Fruit fly (Drosophila melanogaster): ENCODE data around the gene Eaf6.

Eaf6 gene

DNA sequence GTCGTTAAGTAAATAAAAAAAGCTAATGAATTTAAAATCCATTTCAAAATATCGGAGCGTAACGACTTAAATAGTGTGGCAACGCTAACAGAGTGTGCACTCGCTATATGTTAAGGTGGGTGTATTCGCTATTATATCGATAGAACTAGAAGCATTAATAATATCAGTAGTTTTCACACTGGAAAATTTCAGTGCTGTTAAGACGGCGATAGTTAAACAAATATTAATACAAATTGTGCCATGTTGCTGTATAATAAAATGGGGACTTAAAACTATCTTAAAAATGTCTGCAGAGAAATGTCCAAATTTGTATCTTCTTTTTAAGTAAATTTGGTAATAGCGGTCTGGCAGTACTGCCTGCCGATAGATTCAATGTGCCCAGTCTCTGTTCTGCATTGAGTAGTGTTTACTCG is 24.8 kb downstream of the Eaf6 start (continued):
- TF ChIP-seq CG12104 (GFP tag; optimal IDR thresholded peaks at IDR 0.05), result peak; percentile 70
- no peak for TF ChIP-seq Kr (GFP tag; optimal IDR thresholded peaks at IDR 0.05)
- TF ChIP-seq z (GFP tag; IDR thresholded peaks at IDR 0.05), result no peak
- peak; percentile 75 for TF ChIP-seq CG16863 (GFP tag; optimal IDR thresholded peaks at IDR 0.05)
- no peak for TF ChIP-seq B-H2 (GFP tag; optimal IDR thresholded peaks at IDR 0.05)
- TF ChIP-seq CG1832 (GFP tag; optimal IDR thresholded peaks at IDR 0.05), result no peak
- peak; percentile 84 for TF ChIP-seq Sox102F (GFP tag; optimal IDR thresholded peaks at IDR 0.05)
- TF ChIP-seq CG43689 (GFP tag; IDR thresholded peaks at IDR 0.05), result peak; percentile 81
- TF ChIP-seq phol (tag; optimal IDR thresholded peaks at IDR 0.05), result peak; percentile 90
- TF ChIP-seq CG2712 (tag; optimal IDR thresholded peaks at IDR 0.05), result peak; percentile 86
- peak; percentile 74 for TF ChIP-seq HLH4C (GFP tag; IDR thresholded peaks at IDR 0.05; ENCODE audit: partially characterized antibody)
- peak; percentile 37 for TF ChIP-seq CG12236 (GFP tag; optimal IDR thresholded peaks at IDR 0.05)
- peak; percentile 90 for TF ChIP-seq dysf (GFP tag; IDR thresholded peaks at IDR 0.05)
- TF ChIP-seq CG30431 (GFP tag; optimal IDR thresholded peaks at IDR 0.05), result peak; percentile 81
- TF ChIP-seq Rfx (GFP tag; IDR thresholded peaks at IDR 0.05), result peak; percentile 96
- no peak for TF ChIP-seq fru (optimal IDR thresholded peaks at IDR 0.05)
- peak; percentile 88 for TF ChIP-seq CG13424 (tag; optimal IDR thresholded peaks at IDR 0.05)
- TF ChIP-seq CG10274 (GFP tag; optimal IDR thresholded peaks at IDR 0.05), result no peak
- no peak for TF ChIP-seq CG10147 (GFP tag; optimal IDR thresholded peaks at IDR 0.05)
- TF ChIP-seq trh (GFP tag; optimal IDR thresholded peaks at IDR 0.05), result peak; percentile 51
- peak; percentile 93 for TF ChIP-seq CG32532 (GFP tag; IDR thresholded peaks at IDR 0.05)
- peak; percentile 99 for TF ChIP-seq Myb (GFP tag; optimal IDR thresholded peaks at IDR 0.05)
- no peak for TF ChIP-seq CG4707 (GFP tag; optimal IDR thresholded peaks at IDR 0.05)
- peak; percentile 90 for TF ChIP-seq CG6689 (GFP tag; IDR thresholded peaks at IDR 0.05)
- TF ChIP-seq CG10979 (tag; optimal IDR thresholded peaks at IDR 0.05), result peak; percentile 70
- TF ChIP-seq Blimp-1 (GFP tag; optimal IDR thresholded peaks at IDR 0.05), result no peak
- TF ChIP-seq CG6254 (GFP tag; optimal IDR thresholded peaks at IDR 0.05), result peak; percentile 18
- no peak for TF ChIP-seq CG8478 (optimal IDR thresholded peaks at IDR 0.05)
- peak; percentile 87 for TF ChIP-seq CG10654 (GFP tag; optimal IDR thresholded peaks at IDR 0.05)
- TF ChIP-seq Dref (GFP tag; IDR thresholded peaks at IDR 0.05), result peak; percentile 80
- peak; percentile 70 for TF ChIP-seq crc (GFP tag; optimal IDR thresholded peaks at IDR 0.05)
- TF ChIP-seq H2.0 (GFP tag; IDR thresholded peaks at IDR 0.05), result peak; percentile 90
- TF ChIP-seq E2f2 (GFP tag; IDR thresholded peaks at IDR 0.05), result peak; percentile 85
- TF ChIP-seq CG12659 (GFP tag; optimal IDR thresholded peaks at IDR 0.05), result peak; percentile 85
- TF ChIP-seq ash1 (GFP tag; optimal IDR thresholded peaks at IDR 0.05), result peak; percentile 51
- peak; percentile 67 for TF ChIP-seq Bteb2 (GFP tag; optimal IDR thresholded peaks at IDR 0.05)
- TF ChIP-seq pita (GFP tag; optimal IDR thresholded peaks at IDR 0.05), result peak; percentile 75
- peak; percentile 89 for TF ChIP-seq lab (GFP tag; optimal IDR thresholded peaks at IDR 0.05)
- peak; percentile 95 for TF ChIP-seq row (GFP tag; IDR thresholded peaks at IDR 0.05)
- peak; percentile 87 for TF ChIP-seq Mrtf (GFP tag; IDR thresholded peaks at IDR 0.05)
- peak; percentile 80 for TF ChIP-seq dati (GFP tag; IDR thresholded peaks at IDR 0.05)
- peak; percentile 69 for TF ChIP-seq HHEX (GFP tag; optimal IDR thresholded peaks at IDR 0.05)
- TF ChIP-seq hbn (GFP tag; IDR thresholded peaks at IDR 0.05; ENCODE audit: partially characterized antibody), result peak; percentile 67
- TF ChIP-seq zfh1 (GFP tag; IDR thresholded peaks at IDR 0.05), result peak; percentile 94
- TF ChIP-seq br (optimal IDR thresholded peaks at IDR 0.05), result no peak
- peak; percentile 40; the same call in 1 of the 2 replicates for TF ChIP-seq sim (GFP tag; IDR thresholded peaks at IDR 0.05)
- TF ChIP-seq crol (GFP tag; IDR thresholded peaks at IDR 0.05), result no peak
- peak; percentile 74 for TF ChIP-seq Opbp (GFP tag; IDR thresholded peaks at IDR 0.05; ENCODE audit: partially characterized antibody)
- peak; percentile 83 for TF ChIP-seq CG1792 (GFP tag; optimal IDR thresholded peaks at IDR 0.05)
- peak; percentile 62 for TF ChIP-seq CG10462 (GFP tag; optimal IDR thresholded peaks at IDR 0.05)
- TF ChIP-seq Abd-B (GFP tag; optimal IDR thresholded peaks at IDR 0.05), result peak; percentile 98
- TF ChIP-seq schlank (tag; optimal IDR thresholded peaks at IDR 0.05), result peak; percentile 63
